Worm (Caenorhabditis elegans): ENCODE results near the gene C45G9.8.

- TF ChIP-seq flt-1 (GFP tag; IDR thresholded peaks at IDR 0.05) (no peak), hnd-1 (tag; optimal IDR thresholded peaks at IDR 0.05) (no peak), sea-1 (GFP tag; conservative IDR thresholded peaks at IDR 0.05) (no peak), B0310.2 (tag; optimal IDR thresholded peaks at IDR 0.05) (no peak)
Observed at ce11 chrIII:5096741-5097140, 43.3 kb upstream of the C45G9.8 start.

All from whole organism, early embryonic.